Worm (Caenorhabditis elegans): ENCODE results near the gene pho-12.

pho-12 gene

ce11 chrII:5086143-5086542 lies 25.5 kb upstream of the pho-12 start:
- TF ChIP-seq lin-39 (tag; optimal IDR thresholded peaks at IDR 0.05): no peak
- TF ChIP-seq elt-2 (tag; optimal IDR thresholded peaks at IDR 0.05): peak; percentile 91

- TF ChIP-seq lin-35 (GFP tag; optimal IDR thresholded peaks at IDR 0.05) (peak in 1 of 2 experiments; percentile 13), lsy-2 (tag; optimal IDR thresholded peaks at IDR 0.05) (no peak), nhr-20 (tag; optimal IDR thresholded peaks at IDR 0.05) (no peak), elt-2 (tag; optimal IDR thresholded peaks at IDR 0.05) (peak; percentile 62)
Observed at ce11 chrII:5085450-5085849, 24.8 kb upstream of the pho-12 start, which contains the start of gene txt-9. Gene txt-9, plus strand, starts transcription at chrII:5085785.

ce11 chrII:5084225-5084624 lies 23.6 kb upstream of the pho-12 start:
- no peak for TF ChIP-seq ces-1 (GFP tag; optimal IDR thresholded peaks at IDR 0.05)
- no peak for TF ChIP-seq efl-1 (optimal IDR thresholded peaks at IDR 0.05)
- TF ChIP-seq efl-1 (GFP tag; optimal IDR thresholded peaks at IDR 0.05 in 1 of 2): peak in 1 of 2 experiments; percentile 24
- TF ChIP-seq elt-2 (tag; optimal IDR thresholded peaks at IDR 0.05): peak; percentile 52

DNA sequence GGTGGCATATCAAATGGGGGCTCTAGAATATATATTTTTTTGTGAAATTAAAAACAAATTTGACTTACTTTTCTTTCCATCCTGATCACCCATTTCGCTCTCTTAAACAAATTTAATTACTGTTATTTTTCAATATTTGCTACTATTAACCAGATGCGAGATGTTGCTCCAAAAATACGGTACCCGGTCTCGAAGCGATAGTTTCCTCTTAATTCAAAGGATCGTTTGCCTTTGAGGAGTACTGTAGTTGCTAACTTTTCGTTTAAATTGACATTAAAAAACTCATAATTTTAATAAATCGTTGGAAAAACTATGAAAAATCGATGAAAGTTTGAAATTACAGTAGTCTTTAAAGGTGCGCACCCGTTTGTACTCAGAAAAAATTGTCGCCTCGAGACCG lies 22.7 kb upstream of the pho-12 start, which contains the start of gene C04G6.4:
Gene C04G6.4 (minus strand): TSS at position 101 of the 400 bp plus-strand sequence.
- TF ChIP-seq lir-3 (tag; optimal IDR thresholded peaks at IDR 0.05; ENCODE audit: poor library complexity): no peak
- TF ChIP-seq tbx-2 (tag; optimal IDR thresholded peaks at IDR 0.05): no peak
- TF ChIP-seq C16A3.4 (tag; optimal IDR thresholded peaks at IDR 0.05): no peak
- TF ChIP-seq efl-1 (optimal IDR thresholded peaks at IDR 0.05): no peak
- no peak for TF ChIP-seq efl-1 (GFP tag; optimal IDR thresholded peaks at IDR 0.05 in 1 of 2)
- no peak for TF ChIP-seq lin-39 (tag; optimal IDR thresholded peaks at IDR 0.05)
- TF ChIP-seq swsn-7 (tag; optimal IDR thresholded peaks at IDR 0.05): no peak
- TF ChIP-seq fkh-8 (tag; optimal IDR thresholded peaks at IDR 0.05): no peak
- TF ChIP-seq mep-1 (tag; optimal IDR thresholded peaks at IDR 0.05): no peak
- TF ChIP-seq ces-1 (GFP tag; optimal IDR thresholded peaks at IDR 0.05): no peak
- TF ChIP-seq C34B4.2 (tag; optimal IDR thresholded peaks at IDR 0.05): no peak
- no peak for TF ChIP-seq elt-2 (tag; optimal IDR thresholded peaks at IDR 0.05)
- no peak for TF ChIP-seq hlh-17 (GFP tag; optimal IDR thresholded peaks at IDR 0.05; ENCODE audit: borderline replicate concordance)
- TF ChIP-seq nhr-76 (tag; optimal IDR thresholded peaks at IDR 0.05): no peak
- no peak for TF ChIP-seq aly-2 (tag; optimal IDR thresholded peaks at IDR 0.05)
- TF ChIP-seq pag-3 (tag; optimal IDR thresholded peaks at IDR 0.05; ENCODE audit: borderline replicate concordance, insufficient read depth): no peak
- no peak for TF ChIP-seq ceh-88 (GFP tag; IDR thresholded peaks at IDR 0.05)
- TF ChIP-seq ets-5 (GFP tag; IDR thresholded peaks at IDR 0.05): no peak
- no peak for TF ChIP-seq dpl-1 (GFP tag; optimal IDR thresholded peaks at IDR 0.05)
- no peak for TF ChIP-seq tlp-1 (tag; optimal IDR thresholded peaks at IDR 0.05)
- TF ChIP-seq jun-1 (tag; optimal IDR thresholded peaks at IDR 0.05): no peak

DNA sequence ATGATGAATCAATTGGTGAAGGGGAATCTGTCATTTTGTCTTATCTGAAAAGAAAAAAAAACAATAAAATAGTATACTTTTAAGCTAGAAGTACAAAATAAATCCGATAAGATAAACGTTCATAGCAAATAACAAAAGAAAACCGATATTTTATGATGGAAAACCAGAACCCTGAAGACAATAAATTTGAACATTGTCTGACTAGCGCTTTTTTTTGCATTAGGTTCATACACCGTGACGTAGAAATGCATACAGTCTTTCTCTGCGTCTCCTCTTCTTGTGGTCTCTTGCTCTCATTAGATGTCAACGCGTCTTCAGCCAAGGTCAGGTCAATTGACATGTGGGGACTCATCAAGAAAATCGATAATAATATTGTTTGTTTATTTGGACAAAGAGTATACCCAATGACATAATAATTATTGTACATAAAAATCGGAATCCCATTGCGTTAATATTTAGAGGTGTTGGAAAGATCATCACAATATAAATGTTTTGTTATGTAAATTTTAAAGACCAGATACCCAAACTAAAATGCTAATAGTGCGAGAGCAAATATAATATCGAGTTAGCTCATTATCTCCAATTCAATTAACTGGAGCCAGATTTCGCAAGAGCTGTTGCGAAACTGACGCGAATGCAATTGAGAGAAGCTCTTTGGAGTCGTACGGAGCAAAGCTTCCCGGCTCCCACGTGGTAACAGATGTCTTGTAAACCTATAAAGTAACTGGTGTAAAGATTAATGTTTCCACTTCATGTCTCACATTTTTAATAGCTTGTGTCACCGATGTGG lies 20.7 kb upstream of the pho-12 start, which contains the start of gene dsh-2:
Gene dsh-2 (minus strand): TSS at position 51 of the 790 bp plus-strand sequence.
- peak; percentile 17 for TF ChIP-seq lir-3 (tag; optimal IDR thresholded peaks at IDR 0.05; ENCODE audit: poor library complexity)
- no peak for TF ChIP-seq dsc-1 (tag; optimal IDR thresholded peaks at IDR 0.05)
- TF ChIP-seq nhr-12 (tag; optimal IDR thresholded peaks at IDR 0.05): no peak
- peak; percentile 13 for TF ChIP-seq lin-15B (tag; optimal IDR thresholded peaks at IDR 0.05)
- TF ChIP-seq snu-23 (GFP tag; optimal IDR thresholded peaks at IDR 0.05): peak; percentile 74
- peak; percentile 91 for TF ChIP-seq mep-1 (tag; optimal IDR thresholded peaks at IDR 0.05)
- TF ChIP-seq unc-86 (tag; optimal IDR thresholded peaks at IDR 0.05): no peak
- no peak for TF ChIP-seq nhr-76 (tag; optimal IDR thresholded peaks at IDR 0.05)
- no peak for TF ChIP-seq sox-4 (tag; optimal IDR thresholded peaks at IDR 0.05)
- TF ChIP-seq ceh-82 (tag; optimal IDR thresholded peaks at IDR 0.05): peak in 1 of 3 experiments; percentile 15
- TF ChIP-seq rnt-1 (tag; optimal IDR thresholded peaks at IDR 0.05): peak; percentile 45
- peak; percentile 64 for TF ChIP-seq lin-14 (GFP tag; optimal IDR thresholded peaks at IDR 0.05)
- no peak for TF ChIP-seq mef-2 (tag; optimal IDR thresholded peaks at IDR 0.05)
- TF ChIP-seq unc-130 (tag; optimal IDR thresholded peaks at IDR 0.05): peak; percentile 46
- TF ChIP-seq skn-1 (tag; optimal IDR thresholded peaks at IDR 0.05): peak; percentile 9
- no peak for TF ChIP-seq fkh-8 (tag; optimal IDR thresholded peaks at IDR 0.05)
- TF ChIP-seq grh-1 (GFP tag; IDR thresholded peaks at IDR 0.05): peak; percentile 35; the same call in 1 of the 2 replicates
- TF ChIP-seq lin-35 (GFP tag; optimal IDR thresholded peaks at IDR 0.05): peak; percentile 68 to 92
- no peak for TF ChIP-seq mab-9 (GFP tag; IDR thresholded peaks at IDR 0.05)
- TF ChIP-seq nhr-84 (tag; optimal IDR thresholded peaks at IDR 0.05): no peak
- peak; percentile 63 for TF ChIP-seq nhr-90 (tag; optimal IDR thresholded peaks at IDR 0.05; ENCODE audit: poor library complexity)
- peak; percentile 48 for TF ChIP-seq nhr-47 (tag; optimal IDR thresholded peaks at IDR 0.05)
- TF ChIP-seq mdl-1 (tag; optimal IDR thresholded peaks at IDR 0.05): peak in 1 of 2 experiments; percentile 62

All from whole organism, L1 larva.